Worm (Caenorhabditis elegans) whole organism, L3 larva: ENCODE results near the gene his-5.

ENCODE experiments used
- aly-2 ChIP-seq: fragments of 150-350 bp; optimal IDR thresholded peaks from 2 replicates; lab custom pipeline; 2014; ENCODE audit warnings: missing biosample characterization, missing genetic modification characterization
- elt-1 ChIP-seq: fragments of 150-350 bp; optimal IDR thresholded peaks from 2 replicates; lab custom pipeline; 2014; ENCODE audit warnings: missing biosample characterization, missing genetic modification characterization
- elt-3 ChIP-seq, 3 experiments: fragments of 150-350 bp in 1 of 3; sonication (generic microtip) in 2 of 3; optimal IDR thresholded peaks; 2 replicates in 2 of 3; 4 replicates in 1 of 3; lab custom pipeline; 2014 to 2017; ENCODE audit warnings: missing biosample characterization in 3 of 3, missing genetic modification characterization in 3 of 3
- fos-1 ChIP-seq: fragments of 150-350 bp; optimal IDR thresholded peaks from 2 replicates; lab custom pipeline; 2014; ENCODE audit warnings: missing biosample characterization, missing genetic modification characterization
- lin-39 ChIP-seq: fragments of 150-350 bp; optimal IDR thresholded peaks from 2 replicates; lab custom pipeline; 2018; ENCODE audit warnings: missing biosample characterization, missing genetic modification reagents, missing genetic modification characterization
- mdl-1 ChIP-seq: fragments of 150-350 bp; optimal IDR thresholded peaks from 2 replicates; lab custom pipeline; 2014; ENCODE audit warnings: missing biosample characterization, missing genetic modification characterization
- nhr-11 ChIP-seq: fragments of 150-350 bp; optimal IDR thresholded peaks from 2 replicates; lab custom pipeline; 2014; ENCODE audit warnings: missing biosample characterization, missing genetic modification characterization
- nhr-237 ChIP-seq: fragments of 150-350 bp; optimal IDR thresholded peaks from 2 replicates; lab custom pipeline; 2014; ENCODE audit warnings: missing biosample characterization, missing genetic modification characterization
- nhr-25 ChIP-seq: sonication (generic microtip); optimal IDR thresholded peaks from 2 replicates; lab custom pipeline; 2017; ENCODE audit warnings: missing biosample characterization, missing genetic modification characterization
- nhr-76 ChIP-seq: fragments of 150-350 bp; sonication (generic microtip); optimal IDR thresholded peaks from 5 replicates; lab custom pipeline; 2014; ENCODE audit warnings: missing biosample characterization, missing genetic modification characterization
- nhr-77 ChIP-seq: fragments of 150-350 bp; optimal IDR thresholded peaks from 2 replicates; lab custom pipeline; 2014; ENCODE audit warnings: missing biosample characterization, missing genetic modification characterization
- pqm-1 ChIP-seq: fragments of 150-350 bp; optimal IDR thresholded peaks from 2 replicates; lab custom pipeline; 2017; ENCODE audit warnings: missing biosample characterization, missing genetic modification characterization, inconsistent platforms
- skn-1 ChIP-seq: fragments of 150-350 bp; optimal IDR thresholded peaks from 2 replicates; lab custom pipeline; 2014; ENCODE audit warnings: missing biosample characterization, missing genetic modification characterization
- tbx-2 ChIP-seq: sonication (generic microtip); optimal IDR thresholded peaks from 2 replicates; lab custom pipeline; 2016; ENCODE audit warnings: mild to moderate bottlenecking, missing genetic modification characterization, missing compliant biosample characterization

- TF ChIP-seq lin-39 (tag; lab: Kevin White, UChicago) (no peak), elt-1 (no peak), nhr-11 (tag; lab: Kevin White, UChicago) (no peak), nhr-77 (tag; lab: Kevin White, UChicago) (no peak), elt-3 (tag; optimal IDR thresholded peaks at IDR 0.05; lab: Kevin White, UChicago) (no peak), pqm-1 (tag; lab: Kevin White, UChicago) (no peak), tbx-2 (tag; lab: Kevin White, UChicago) (no peak), nhr-237 (no peak), skn-1 (tag; lab: Kevin White, UChicago) (no peak), nhr-25 (tag; lab: Kevin White, UChicago) (no peak), mdl-1 (tag; lab: Kevin White, UChicago) (no peak), aly-2 (no peak), nhr-76 (tag; lab: Kevin White, UChicago) (no peak), fos-1 (tag; lab: Kevin White, UChicago) (no peak)
Observed at ce11 chrV:8520846-8521553, 14.0 kb upstream of the his-5 start, which contains the start of the genes F45F2.11 and otpl-7.
